Worm (Caenorhabditis elegans): Measurements from ENCODE around the gene F01D5.7.

Gene F01D5.7

ce11 chrII:14016865-14017264 is 8.4 kb downstream of the F01D5.7 start, which contains the start of gene cyp-37A1 (continued):
- no peak for TF ChIP-seq snpc-1.3 (tag; optimal IDR thresholded peaks at IDR 0.05; ENCODE audit: insufficient read depth)
- TF ChIP-seq chd-7 (tag; optimal IDR thresholded peaks at IDR 0.05), result no peak

DNA sequence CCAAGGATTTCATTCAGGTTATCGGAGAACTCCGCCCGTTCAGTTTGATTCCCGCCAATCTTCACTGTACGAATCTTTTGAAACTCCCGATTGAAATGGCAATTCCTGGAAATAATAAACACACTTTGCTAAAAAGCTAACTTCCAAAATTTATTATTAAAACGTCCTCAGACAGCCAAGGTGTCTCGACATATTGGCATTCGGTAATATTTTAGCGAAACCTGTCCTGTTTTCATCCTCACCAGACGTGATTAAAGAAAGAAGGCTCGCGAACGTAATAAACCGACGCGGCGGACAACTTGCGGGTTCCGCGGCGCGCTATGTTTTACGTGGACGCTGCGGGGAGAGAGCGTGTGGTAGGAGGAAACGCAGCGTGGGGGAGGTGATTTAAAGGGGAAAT is 9.7 kb downstream of the F01D5.7 start:
- TF ChIP-seq Y53G8AR.9 (GFP tag; conservative IDR thresholded peaks at IDR 0.05), result peak; percentile 62
- peak; percentile 81 for TF ChIP-seq ztf-26 (tag; optimal IDR thresholded peaks at IDR 0.05)
- peak; percentile 97 for TF ChIP-seq him-1 (tag; optimal IDR thresholded peaks at IDR 0.05)
- no peak for TF ChIP-seq nfya-2 (GFP tag; IDR thresholded peaks at IDR 0.05)
- peak; percentile 43 for TF ChIP-seq ztf-3 (GFP tag; optimal IDR thresholded peaks at IDR 0.05)
- TF ChIP-seq lsl-1 (GFP tag; optimal IDR thresholded peaks at IDR 0.05), result peak; percentile 80
- peak; percentile 18 for TF ChIP-seq pha-4 (tag; optimal IDR thresholded peaks at IDR 0.05)
- peak; percentile 89 for TF ChIP-seq dpff-1 (tag; optimal IDR thresholded peaks at IDR 0.05)
- peak; percentile 60; the same call in 1 of the 2 replicates for TF ChIP-seq hsf-1 (GFP tag; IDR thresholded peaks at IDR 0.05)
- peak; percentile 72 for TF ChIP-seq F52B5.7 (tag; optimal IDR thresholded peaks at IDR 0.05)
- TF ChIP-seq F10E7.11 (tag; optimal IDR thresholded peaks at IDR 0.05), result peak; percentile 40
- TF ChIP-seq rec-8 (tag; optimal IDR thresholded peaks at IDR 0.05), result peak; percentile 6 to 28
- TF ChIP-seq zfh-2 (GFP tag; conservative IDR thresholded peaks at IDR 0.05), result peak; percentile 91
- peak; percentile 41 for TF ChIP-seq zim-3 (tag; optimal IDR thresholded peaks at IDR 0.05)
- TF ChIP-seq ccch-3 (GFP tag; optimal IDR thresholded peaks at IDR 0.05), result no peak
- peak; percentile 39 for TF ChIP-seq ZK185.1 (tag; optimal IDR thresholded peaks at IDR 0.05; ENCODE audit: poor library complexity, severe bottlenecking)
- TF ChIP-seq aptf-3 (GFP tag; IDR thresholded peaks at IDR 0.05), result no peak
- TF ChIP-seq F57C9.4 (tag; optimal IDR thresholded peaks at IDR 0.05), result peak; percentile 32
- peak; percentile 83 for TF ChIP-seq tbp1 (GFP tag; optimal IDR thresholded peaks at IDR 0.05)
- TF ChIP-seq F39B2.1 (GFP tag; IDR thresholded peaks at IDR 0.05), result no peak
- TF ChIP-seq K12H6.12 (tag; optimal IDR thresholded peaks at IDR 0.05), result peak; percentile 31
- TF ChIP-seq ceh-79 (tag; optimal IDR thresholded peaks at IDR 0.05), result no peak
- no peak for TF ChIP-seq F37B4.10 (GFP tag; IDR thresholded peaks at IDR 0.05)
- peak; percentile 28 for TF ChIP-seq fkh-3 (tag; optimal IDR thresholded peaks at IDR 0.05)
- TF ChIP-seq sptf-2 (GFP tag; optimal IDR thresholded peaks at IDR 0.05), result peak; percentile 46
- TF ChIP-seq F33H1.4 (GFP tag; IDR thresholded peaks at IDR 0.05), result peak; percentile 71
- no peak for TF ChIP-seq ztf-28 (GFP tag; IDR thresholded peaks at IDR 0.05)
- peak; percentile 88 for TF ChIP-seq F49E8.2 (tag; optimal IDR thresholded peaks at IDR 0.05; ENCODE audit: insufficient read depth)
- TF ChIP-seq attf-6 (GFP tag; IDR thresholded peaks at IDR 0.05), result peak; percentile 96
- 0 out of 2 replicates have a peak, but pooled peaks have one; percentile 27 for TF ChIP-seq C06A6.2 (GFP tag; conservative IDR thresholded peaks at IDR 0.05)
- no peak for TF ChIP-seq Y67H2A.10 (GFP tag; conservative IDR thresholded peaks at IDR 0.05)
- TF ChIP-seq madf-10 (tag; optimal IDR thresholded peaks at IDR 0.05), result peak; percentile 48
- TF ChIP-seq lag-1 (GFP tag; IDR thresholded peaks at IDR 0.05), result no peak
- TF ChIP-seq madf-6 (GFP tag; IDR thresholded peaks at IDR 0.05), result peak; percentile 91
- peak; percentile 99 for TF ChIP-seq snpc-1.1 (tag; optimal IDR thresholded peaks at IDR 0.05; ENCODE audit: insufficient read depth)
- peak; percentile 42 for TF ChIP-seq hrde-1 (tag; optimal IDR thresholded peaks at IDR 0.05; ENCODE audit: borderline replicate concordance)
- peak; percentile 78 for TF ChIP-seq T26A5.8 (tag; optimal IDR thresholded peaks at IDR 0.05)
- TF ChIP-seq egl-18 (GFP tag; IDR thresholded peaks at IDR 0.05), result no peak
- TF ChIP-seq let-607 (tag; optimal IDR thresholded peaks at IDR 0.05), result peak; percentile 29 to 58
- no peak for TF ChIP-seq bed-1 (GFP tag; IDR thresholded peaks at IDR 0.05)
- peak; percentile 97 for TF ChIP-seq pbrm-1 (GFP tag; IDR thresholded peaks at IDR 0.05)
- peak; percentile 62; the same call in 1 of the 2 replicates for TF ChIP-seq Y79H2A.3 (GFP tag; conservative IDR thresholded peaks at IDR 0.05)
- no peak for TF ChIP-seq nhr-90 (tag; optimal IDR thresholded peaks at IDR 0.05)
- TF ChIP-seq madf-8 (GFP tag; conservative IDR thresholded peaks at IDR 0.05), result peak; percentile 63

All from whole organism, young adult.